Worm (Caenorhabditis elegans): ENCODE data around the gene F43B10.1.

The F43B10.1 gene

DNA sequence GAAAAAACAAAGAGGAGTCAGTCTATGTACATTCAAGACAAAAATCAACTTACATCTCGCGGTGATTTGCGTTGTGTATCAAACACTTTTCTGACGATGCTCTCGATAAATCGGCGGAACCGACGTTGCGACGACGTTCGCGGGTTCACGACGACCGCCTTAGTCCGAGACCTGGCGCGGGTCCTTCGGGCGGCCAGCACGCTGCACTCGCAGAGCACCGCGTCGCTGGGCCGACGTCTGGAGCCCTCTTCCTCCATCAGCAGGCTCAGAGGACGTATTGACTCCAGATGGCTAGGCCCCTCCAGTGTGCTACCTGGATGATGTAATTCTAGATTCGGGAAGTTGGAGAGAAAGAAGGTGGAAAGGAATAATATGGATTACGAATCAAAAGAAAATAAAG, 19.4 kb downstream of the F43B10.1 start:
- TF ChIP-seq scrt-1 (GFP tag; IDR thresholded peaks at IDR 0.05) (no peak), F13C5.2 (tag; optimal IDR thresholded peaks at IDR 0.05) (no peak), ceh-13 (GFP tag; optimal IDR thresholded peaks at IDR 0.05) (no peak), B0310.2 (tag; optimal IDR thresholded peaks at IDR 0.05) (no peak), pes-1 (GFP tag; IDR thresholded peaks at IDR 0.05) (no peak), ceh-36 (tag; optimal IDR thresholded peaks at IDR 0.05) (no peak), hmg-4 (GFP tag; optimal IDR thresholded peaks at IDR 0.05) (no peak), tra-4 (tag; optimal IDR thresholded peaks at IDR 0.05) (no peak), ets-7 (tag; optimal IDR thresholded peaks at IDR 0.05) (no peak), flt-1 (GFP tag; IDR thresholded peaks at IDR 0.05) (no peak), hnd-1 (tag; optimal IDR thresholded peaks at IDR 0.05) (no peak), ama-1 (optimal IDR thresholded peaks at IDR 0.05) (no peak)

DNA sequence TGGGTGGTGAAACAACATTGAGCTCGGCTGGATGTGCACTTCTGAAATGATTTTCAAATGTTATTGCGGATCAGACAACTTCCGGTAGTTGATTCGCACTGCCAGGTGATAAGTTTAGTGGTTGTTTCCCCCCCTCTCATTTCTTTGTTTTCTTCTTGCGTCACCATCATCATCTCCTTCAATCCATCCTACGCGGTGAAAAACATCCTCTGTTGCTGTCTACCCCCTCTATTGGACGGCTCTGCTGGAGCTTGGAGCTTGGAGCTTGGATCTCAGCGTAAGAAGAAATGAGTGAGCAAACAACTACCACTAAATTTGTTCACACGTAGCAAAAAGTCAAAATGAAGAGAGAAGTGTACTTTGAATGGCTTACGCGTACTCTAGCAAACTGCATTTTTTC, 20.9 kb downstream of the F43B10.1 start:
- TF ChIP-seq scrt-1 (GFP tag; IDR thresholded peaks at IDR 0.05), result no peak

DNA sequence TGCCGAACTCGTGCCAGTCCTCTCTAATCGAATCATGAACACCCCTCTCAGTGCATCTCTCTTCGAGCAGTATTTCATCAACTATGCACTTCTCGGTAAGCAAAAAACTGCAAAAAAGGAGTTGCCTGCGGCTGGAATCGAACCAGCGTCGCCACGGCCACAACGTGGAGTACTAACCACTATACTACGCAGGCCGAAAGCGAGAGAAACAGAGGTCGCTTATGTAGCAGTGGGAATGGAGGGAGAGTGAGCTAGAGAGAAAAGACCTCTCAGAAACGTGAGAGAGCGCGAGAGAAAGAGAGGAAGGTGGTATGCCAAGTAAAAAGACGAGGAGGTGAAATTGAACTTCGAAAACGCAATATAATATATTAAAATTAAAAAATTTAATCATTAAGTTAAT, 27.9 kb downstream of the F43B10.1 start:
- TF ChIP-seq scrt-1 (GFP tag; IDR thresholded peaks at IDR 0.05) (peak; percentile 96), F13C5.2 (tag; optimal IDR thresholded peaks at IDR 0.05) (peak; percentile 97), ceh-36 (tag; optimal IDR thresholded peaks at IDR 0.05) (peak; percentile 95), tra-4 (tag; optimal IDR thresholded peaks at IDR 0.05) (peak; percentile 77), ets-7 (tag; optimal IDR thresholded peaks at IDR 0.05) (peak; percentile 80), ama-1 (optimal IDR thresholded peaks at IDR 0.05) (no peak), flt-1 (GFP tag; IDR thresholded peaks at IDR 0.05) (peak; percentile 96), tbx-11 (GFP tag; IDR thresholded peaks at IDR 0.05) (peak; percentile 96), sea-1 (GFP tag; conservative IDR thresholded peaks at IDR 0.05) (peak; percentile 97), B0310.2 (tag; optimal IDR thresholded peaks at IDR 0.05) (peak; percentile 86), hmg-4 (GFP tag; optimal IDR thresholded peaks at IDR 0.05) (peak; percentile 98), ceh-13 (GFP tag; optimal IDR thresholded peaks at IDR 0.05) (peak; percentile 92), tbx-37 (GFP tag; conservative IDR thresholded peaks at IDR 0.05) (peak; percentile 96), hnd-1 (tag; optimal IDR thresholded peaks at IDR 0.05) (peak; percentile 92), pes-1 (GFP tag; IDR thresholded peaks at IDR 0.05) (peak; percentile 97), hmbx-1 (tag; optimal IDR thresholded peaks at IDR 0.05) (peak; percentile 83), aly-1 (tag; optimal IDR thresholded peaks at IDR 0.05) (peak; percentile 95)

DNA sequence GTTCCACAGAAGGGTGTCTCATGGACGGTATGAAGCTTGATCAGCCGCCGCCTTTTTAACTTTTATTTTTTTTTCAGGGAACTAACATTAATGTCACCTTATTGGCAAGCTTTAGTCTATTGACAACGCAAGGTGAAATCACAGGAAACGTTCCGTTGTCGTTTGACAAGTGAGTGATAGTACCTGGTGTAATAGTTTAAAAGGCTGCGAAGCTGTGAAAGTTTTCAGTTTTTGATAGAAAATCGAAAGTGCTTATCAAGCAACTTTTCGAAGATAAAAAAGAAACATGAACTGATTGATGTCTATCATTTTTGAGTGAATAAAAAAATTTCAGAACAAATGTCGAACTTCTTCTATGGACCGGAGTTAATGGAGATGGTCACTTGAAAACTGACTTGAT, 28.5 kb downstream of the F43B10.1 start:
- TF ChIP-seq hnd-1 (tag; optimal IDR thresholded peaks at IDR 0.05) (no peak), tra-4 (tag; optimal IDR thresholded peaks at IDR 0.05) (no peak), ets-7 (tag; optimal IDR thresholded peaks at IDR 0.05) (no peak), hmbx-1 (tag; optimal IDR thresholded peaks at IDR 0.05) (no peak), flt-1 (GFP tag; IDR thresholded peaks at IDR 0.05) (no peak), ceh-36 (tag; optimal IDR thresholded peaks at IDR 0.05) (no peak)

DNA sequence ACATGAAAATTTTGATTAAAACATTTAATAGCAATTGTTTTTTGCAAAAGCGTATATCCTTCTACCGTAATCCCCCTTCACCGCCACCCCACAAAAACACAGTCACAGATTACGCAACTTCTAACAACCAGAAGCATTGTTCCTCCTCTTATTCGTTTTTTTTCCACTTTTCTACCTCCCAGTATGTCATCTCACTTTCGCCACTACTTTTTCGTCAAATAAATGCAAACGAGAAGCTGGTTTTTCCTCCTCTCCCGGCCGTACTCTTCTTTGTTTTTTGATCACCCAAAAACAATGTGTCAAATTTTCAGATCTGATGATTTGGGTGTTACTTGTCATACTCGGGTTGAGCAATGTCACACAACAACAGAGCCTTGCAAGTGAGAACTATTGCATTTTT, 29.6 kb downstream of the F43B10.1 start, which contains the start of gene C06G1.1:
Gene C06G1.1 (plus strand): TSS at position 301 of the 400 bp plus-strand sequence.
- no peak for TF ChIP-seq pes-1 (GFP tag; IDR thresholded peaks at IDR 0.05)
- no peak for TF ChIP-seq hmg-4 (GFP tag; optimal IDR thresholded peaks at IDR 0.05)
- no peak for TF ChIP-seq sea-1 (GFP tag; conservative IDR thresholded peaks at IDR 0.05)
- no peak for TF ChIP-seq tbx-37 (GFP tag; conservative IDR thresholded peaks at IDR 0.05)
- TF ChIP-seq aly-1 (tag; optimal IDR thresholded peaks at IDR 0.05), result no peak
- TF ChIP-seq tbx-11 (GFP tag; IDR thresholded peaks at IDR 0.05), result no peak
- no peak for TF ChIP-seq ceh-13 (GFP tag; optimal IDR thresholded peaks at IDR 0.05)
- TF ChIP-seq tra-4 (tag; optimal IDR thresholded peaks at IDR 0.05), result no peak
- no peak for TF ChIP-seq hmbx-1 (tag; optimal IDR thresholded peaks at IDR 0.05)
- TF ChIP-seq flt-1 (GFP tag; IDR thresholded peaks at IDR 0.05), result no peak

DNA sequence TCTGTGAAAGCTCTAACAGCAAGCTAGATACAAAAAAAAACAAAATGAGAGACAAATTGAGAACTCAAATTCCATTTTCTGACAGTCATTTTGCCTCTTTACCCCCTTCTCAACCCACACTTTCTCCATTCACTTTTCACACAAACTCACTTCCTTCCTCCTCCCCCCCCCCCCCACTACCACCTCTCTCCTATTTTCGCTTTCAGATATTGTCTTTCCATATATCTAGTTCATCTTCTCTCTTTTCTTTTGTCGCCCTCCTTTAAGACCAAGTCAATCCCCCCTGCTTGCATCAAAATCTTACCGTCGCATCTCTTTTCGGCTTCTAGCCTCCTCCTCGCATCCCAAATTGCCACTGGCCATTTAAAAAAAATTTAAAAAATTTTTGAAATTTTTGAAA, 30.8 kb downstream of the F43B10.1 start:
- TF ChIP-seq F13C5.2 (tag; optimal IDR thresholded peaks at IDR 0.05), result no peak
- TF ChIP-seq tbx-11 (GFP tag; IDR thresholded peaks at IDR 0.05), result no peak
- TF ChIP-seq sea-1 (GFP tag; conservative IDR thresholded peaks at IDR 0.05), result no peak
- no peak for TF ChIP-seq B0310.2 (tag; optimal IDR thresholded peaks at IDR 0.05)
- no peak for TF ChIP-seq tbx-37 (GFP tag; conservative IDR thresholded peaks at IDR 0.05)
- TF ChIP-seq aly-1 (tag; optimal IDR thresholded peaks at IDR 0.05), result no peak
- no peak for TF ChIP-seq tra-4 (tag; optimal IDR thresholded peaks at IDR 0.05)
- TF ChIP-seq scrt-1 (GFP tag; IDR thresholded peaks at IDR 0.05), result no peak
- no peak for TF ChIP-seq ama-1 (optimal IDR thresholded peaks at IDR 0.05)
- no peak for TF ChIP-seq pes-1 (GFP tag; IDR thresholded peaks at IDR 0.05)
- TF ChIP-seq hmbx-1 (tag; optimal IDR thresholded peaks at IDR 0.05), result no peak
- no peak for TF ChIP-seq ceh-13 (GFP tag; optimal IDR thresholded peaks at IDR 0.05)
- TF ChIP-seq flt-1 (GFP tag; IDR thresholded peaks at IDR 0.05), result no peak

DNA sequence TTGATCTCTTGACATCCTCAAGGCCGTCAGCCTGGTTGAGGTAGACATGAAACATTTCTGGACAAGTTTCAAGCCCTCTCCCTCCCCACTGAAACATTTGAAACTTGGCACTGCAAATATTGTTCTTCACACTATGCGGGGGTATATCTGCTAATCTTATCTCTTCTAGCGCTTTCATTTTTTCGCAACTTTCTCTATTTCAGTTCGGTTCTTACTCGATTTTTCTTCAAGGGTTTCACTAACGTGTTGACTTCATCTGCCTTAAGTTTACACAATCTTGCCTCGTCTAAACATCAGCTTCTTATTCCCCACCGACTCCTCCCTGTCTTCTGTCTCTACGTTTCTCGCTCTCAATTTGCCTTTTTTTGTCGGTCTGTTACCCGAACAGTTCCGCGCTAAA, 32.9 kb downstream of the F43B10.1 start:
- no peak for TF ChIP-seq B0310.2 (tag; optimal IDR thresholded peaks at IDR 0.05)
- no peak for TF ChIP-seq F13C5.2 (tag; optimal IDR thresholded peaks at IDR 0.05)
- no peak for TF ChIP-seq ets-7 (tag; optimal IDR thresholded peaks at IDR 0.05)
- TF ChIP-seq sea-1 (GFP tag; conservative IDR thresholded peaks at IDR 0.05), result no peak
- no peak for TF ChIP-seq flt-1 (GFP tag; IDR thresholded peaks at IDR 0.05)
- TF ChIP-seq hmbx-1 (tag; optimal IDR thresholded peaks at IDR 0.05), result no peak
- no peak for TF ChIP-seq tbx-11 (GFP tag; IDR thresholded peaks at IDR 0.05)
- TF ChIP-seq hnd-1 (tag; optimal IDR thresholded peaks at IDR 0.05), result no peak
- no peak for TF ChIP-seq aly-1 (tag; optimal IDR thresholded peaks at IDR 0.05)

DNA sequence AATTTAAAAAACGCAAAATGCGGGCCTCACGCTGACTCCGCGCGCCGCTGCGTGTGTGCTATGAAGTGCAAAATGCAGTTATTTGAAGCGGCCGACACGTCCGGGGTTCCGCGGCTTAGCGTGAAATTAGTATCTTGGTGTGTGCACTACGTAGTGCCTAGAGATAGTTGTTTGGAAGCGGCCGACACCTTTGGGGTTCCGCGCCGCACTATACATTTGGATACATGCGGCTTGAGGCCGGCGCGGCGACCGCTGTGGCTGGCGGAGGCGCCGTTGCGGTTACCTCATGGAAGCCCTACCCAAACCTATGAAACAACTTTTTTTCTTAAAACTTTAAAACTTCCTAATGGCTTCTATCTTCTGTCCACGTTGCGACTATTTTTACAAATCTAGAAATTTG, 33.5 kb downstream of the F43B10.1 start:
- TF ChIP-seq B0310.2 (tag; optimal IDR thresholded peaks at IDR 0.05) (no peak), tra-4 (tag; optimal IDR thresholded peaks at IDR 0.05) (no peak), scrt-1 (GFP tag; IDR thresholded peaks at IDR 0.05) (no peak), ets-7 (tag; optimal IDR thresholded peaks at IDR 0.05) (no peak), ama-1 (optimal IDR thresholded peaks at IDR 0.05) (no peak), flt-1 (GFP tag; IDR thresholded peaks at IDR 0.05) (no peak), tbx-37 (GFP tag; conservative IDR thresholded peaks at IDR 0.05) (no peak), F13C5.2 (tag; optimal IDR thresholded peaks at IDR 0.05) (no peak), ceh-36 (tag; optimal IDR thresholded peaks at IDR 0.05) (no peak), tbx-11 (GFP tag; IDR thresholded peaks at IDR 0.05) (no peak), aly-1 (tag; optimal IDR thresholded peaks at IDR 0.05) (no peak), hmg-4 (GFP tag; optimal IDR thresholded peaks at IDR 0.05) (no peak), hnd-1 (tag; optimal IDR thresholded peaks at IDR 0.05) (no peak), ceh-13 (GFP tag; optimal IDR thresholded peaks at IDR 0.05) (no peak), pes-1 (GFP tag; IDR thresholded peaks at IDR 0.05) (no peak), hmbx-1 (tag; optimal IDR thresholded peaks at IDR 0.05) (no peak)
